Fruit fly (Drosophila melanogaster) Kc167 (cell line): ENCODE measurements around the gene CG33306.

Experiments
- h ChIP-seq: fragments of >200 bp; optimal IDR thresholded peaks from 3 replicates; lab custom pipeline; 2018; ENCODE audit warnings: missing external identifiers
- ttk ChIP-seq: sonication (Bioruptor generic); optimal IDR thresholded peaks from 2 replicates; lab custom pipeline; 2017; ENCODE audit warnings: missing external identifiers

- TF ChIP-seq h (lab: Kevin White, UChicago) (no peak), ttk (lab: Kevin White, UChicago) (no peak)
Measured at dm6 chr2L:13851098-13851497, 7.6 kb upstream of the CG33306 start.
